Fruit fly (Drosophila melanogaster): Measurements from ENCODE around the gene dpr6.
A peak's percentile ranks its signal among the peaks of the same experiment; 100 is the strongest.

dpr6 gene

DNA sequence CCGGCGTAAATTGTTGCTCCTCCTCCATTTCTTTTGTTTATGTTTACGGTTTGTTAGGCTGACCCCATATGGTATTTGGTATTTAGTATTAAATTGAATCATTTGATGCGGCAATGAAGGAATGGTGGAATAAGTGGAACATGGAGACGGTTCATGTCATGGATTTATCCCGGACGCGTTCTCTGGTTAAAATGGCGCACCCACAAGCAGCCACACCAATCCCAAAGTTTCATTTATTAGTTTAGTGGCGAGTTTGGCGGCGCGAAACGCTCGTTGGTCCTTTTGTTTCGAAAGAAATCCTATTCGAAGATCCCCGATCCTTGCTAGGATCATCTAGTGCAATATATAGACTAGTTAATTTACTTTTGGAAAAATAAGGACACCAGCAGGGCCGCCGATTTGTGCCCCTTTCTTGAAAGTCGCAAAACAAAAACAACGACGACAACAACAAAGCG is 6.2 kb upstream of the dpr6 start, which contains the start of the genes CG6685 and Dronc (continued):
- TF ChIP-seq CG11695 (GFP tag; IDR thresholded peaks at IDR 0.05) (no peak), CG11085 (GFP tag; IDR thresholded peaks at IDR 0.05) (no peak), CG2199 (GFP tag; IDR thresholded peaks at IDR 0.05) (no peak), CG13775 (GFP tag; optimal IDR thresholded peaks at IDR 0.05) (no peak), HmgD (GFP tag; optimal IDR thresholded peaks at IDR 0.05) (peak; percentile 11), Hr78 (GFP tag; optimal IDR thresholded peaks at IDR 0.05) (peak in 1 of 2 experiments; percentile 80), CG18476 (GFP tag; optimal IDR thresholded peaks at IDR 0.05) (no peak), CG10209 (GFP tag; optimal IDR thresholded peaks at IDR 0.05) (no peak), CG4617 (GFP tag; optimal IDR thresholded peaks at IDR 0.05; ENCODE audit: borderline replicate concordance) (peak; percentile 73), CG1603 (tag; optimal IDR thresholded peaks at IDR 0.05) (peak; percentile 91), CG4360 (GFP tag; IDR thresholded peaks at IDR 0.05) (peak; percentile 46; the same call in 1 of the 2 replicates), CG3065 (GFP tag; optimal IDR thresholded peaks at IDR 0.05) (no peak), lbe (GFP tag; optimal IDR thresholded peaks at IDR 0.05) (no peak), bab2 (GFP tag; optimal IDR thresholded peaks at IDR 0.05) (no peak), CG5245 (GFP tag; optimal IDR thresholded peaks at IDR 0.05) (no peak), nau (GFP tag; optimal IDR thresholded peaks at IDR 0.05) (no peak), gro (GFP tag; optimal IDR thresholded peaks at IDR 0.05) (peak; percentile 59), Camta (GFP tag; optimal IDR thresholded peaks at IDR 0.05) (peak; percentile 9)

dm6 chr3L:9969158-9969557 is 5.3 kb upstream of the dpr6 start:
- peak; percentile 44 for TF ChIP-seq sens (GFP tag)
- no peak for TF ChIP-seq CG17612 (GFP tag; IDR thresholded peaks at IDR 0.05)
- no peak for TF ChIP-seq knrl (GFP tag; IDR thresholded peaks at IDR 0.05; ENCODE audit: partially characterized antibody)
- no peak for TF ChIP-seq trem (tag; optimal IDR thresholded peaks at IDR 0.05)
- TF ChIP-seq gro (GFP tag; optimal IDR thresholded peaks at IDR 0.05): no peak
- no peak for TF ChIP-seq Antp (GFP tag; optimal IDR thresholded peaks at IDR 0.05)
- peak; percentile 50 for TF ChIP-seq Elba2 (GFP tag; optimal IDR thresholded peaks at IDR 0.05)
- TF ChIP-seq kay (GFP tag; optimal IDR thresholded peaks at IDR 0.05): no peak

dm6 chr3L:9972007-9972856 is 2.2 kb upstream of the dpr6 start, which contains the start of the genes CG6674, CG42455 and vnc:
TSS of gene CG6674 (minus strand) at chr3L:9972054.
TSS of gene CG42455 (plus strand) at chr3L:9972312.
TSS of gene vnc (plus strand) at chr3L:9972312.
- TF ChIP-seq chm (GFP tag; IDR thresholded peaks at IDR 0.05) (no peak), rib (GFP tag; IDR thresholded peaks at IDR 0.05) (0 out of 2 replicates have a peak, but pooled peaks have one; percentile 42), Camta (GFP tag; optimal IDR thresholded peaks at IDR 0.05) (peak; percentile 14), PHDP (tag; optimal IDR thresholded peaks at IDR 0.05) (peak; percentile 25), CG8290 (GFP tag; optimal IDR thresholded peaks at IDR 0.05) (no peak), CG8290 (tag; optimal IDR thresholded peaks at IDR 0.05) (peak in 1 of 2 experiments; percentile 31), CG7556 (GFP tag; optimal IDR thresholded peaks at IDR 0.05) (peak; percentile 1), TFAM (GFP tag; optimal IDR thresholded peaks at IDR 0.05) (no peak), CG13775 (GFP tag; optimal IDR thresholded peaks at IDR 0.05) (peak; percentile 27), Dfd (GFP tag; optimal IDR thresholded peaks at IDR 0.05) (no peak), lab (GFP tag; optimal IDR thresholded peaks at IDR 0.05) (peak; percentile 19), CG18599 (GFP tag; optimal IDR thresholded peaks at IDR 0.05) (peak; percentile 10), Hr78 (GFP tag; optimal IDR thresholded peaks at IDR 0.05) (no peak), Pdp1 (GFP tag; optimal IDR thresholded peaks at IDR 0.05) (peak; percentile 27 to 47), CG17186 (GFP tag; optimal IDR thresholded peaks at IDR 0.05) (peak; percentile 12), mld (GFP tag; IDR thresholded peaks at IDR 0.05; ENCODE audit: partially characterized antibody) (no peak), CG14860 (GFP tag; IDR thresholded peaks at IDR 0.05; ENCODE audit: partially characterized antibody) (no peak), hkb (optimal IDR thresholded peaks at IDR 0.05) (no peak), hkb (GFP tag; IDR thresholded peaks at IDR 0.05) (peak; percentile 37; the same call in 1 of the 2 replicates), CG4617 (GFP tag; optimal IDR thresholded peaks at IDR 0.05; ENCODE audit: borderline replicate concordance) (peak; percentile 82), Hr3 (GFP tag; optimal IDR thresholded peaks at IDR 0.05) (peak; percentile 16), zfh2 (GFP tag; optimal IDR thresholded peaks at IDR 0.05) (peak; percentile 12), Gug (GFP tag; IDR thresholded peaks at IDR 0.05) (no peak), NFAT (GFP tag; IDR thresholded peaks at IDR 0.05) (peak; percentile 27; the same call in 1 of the 2 replicates), vvl (GFP tag; IDR thresholded peaks at IDR 0.05) (peak; percentile 25; the same call in 1 of the 2 replicates)
